Worm (Caenorhabditis elegans) whole organism, L4/young adult: ENCODE data around the gene srh-8.

ENCODE experiments used
- W03F9.2 ChIP-seq: fragments of 150-350 bp; optimal IDR thresholded peaks from 2 replicates; lab custom pipeline; 2014; ENCODE audit warnings: missing biosample characterization, missing genetic modification characterization
- him-1 ChIP-seq: sonication (generic microtip); optimal IDR thresholded peaks from 2 replicates; lab custom pipeline; 2016; ENCODE audit warnings: missing genotype, missing genetic modification reagents, missing genetic modification characterization, missing compliant biosample characterization

DNA sequence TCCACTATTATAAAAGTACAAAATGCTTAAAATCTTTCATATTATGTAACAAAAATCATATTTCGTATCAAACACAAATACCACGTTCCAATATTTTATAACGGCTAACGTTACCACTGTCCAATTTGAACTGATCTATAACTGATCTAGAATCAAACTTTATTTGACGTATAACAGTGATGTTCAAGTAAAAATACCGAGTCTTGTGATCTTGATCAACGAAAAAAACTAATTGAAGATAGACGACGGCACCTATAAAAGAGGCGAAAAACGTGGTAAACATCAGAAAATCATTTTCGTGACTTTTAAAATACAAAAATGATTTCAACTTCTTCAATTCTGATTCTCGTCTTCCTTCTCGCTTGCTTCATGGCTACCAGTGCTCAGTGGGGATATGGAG lies 17.7 kb upstream of the srh-8 start, which contains the start of gene nlp-28:
- TF ChIP-seq him-1 (no peak), W03F9.2 (tag; lab: Kevin White, UChicago) (no peak)
